Worm (Caenorhabditis elegans): ENCODE data around the gene Y17G9B.5.

Y17G9B.5 gene

DNA sequence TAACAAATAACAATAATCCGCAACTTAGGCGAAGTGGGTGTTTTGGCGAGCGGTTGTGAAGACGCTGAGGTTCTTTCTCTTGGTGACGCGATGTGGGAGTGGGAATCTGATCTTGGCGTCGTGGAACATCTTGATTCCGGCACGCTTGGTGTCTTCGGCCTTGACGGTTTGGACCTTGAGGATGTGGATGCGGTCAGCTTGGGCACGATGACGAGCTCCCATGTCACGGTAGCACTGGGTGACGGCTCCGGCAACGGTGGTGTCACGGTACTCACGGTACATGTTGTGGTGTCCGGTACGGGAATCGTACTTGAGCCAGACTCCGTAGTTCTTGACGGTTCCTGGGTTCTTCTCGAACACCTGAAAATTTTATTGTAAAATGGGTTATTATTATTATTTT, 885 bp upstream of the Y17G9B.5 start:
- TF ChIP-seq daf-12 (tag; optimal IDR thresholded peaks at IDR 0.05) (no peak), pha-4 (tag; optimal IDR thresholded peaks at IDR 0.05) (no peak), nhr-23 (tag; optimal IDR thresholded peaks at IDR 0.05) (no peak), elt-1 (tag; optimal IDR thresholded peaks at IDR 0.05) (no peak), nhr-43 (tag; optimal IDR thresholded peaks at IDR 0.05; ENCODE audit: poor library complexity, severe bottlenecking) (no peak), mml-1 (tag; optimal IDR thresholded peaks at IDR 0.05) (no peak), jun-1 (tag; optimal IDR thresholded peaks at IDR 0.05) (no peak)

ce11 chrIV:4751814-4752213, 1.8 kb downstream of the Y17G9B.5 start, which contains the start of gene Y17G9B.4:
TSS of gene Y17G9B.4 (plus strand) at chrIV:4752119.
- TF ChIP-seq ztf-4 (tag; optimal IDR thresholded peaks at IDR 0.05) (no peak), nhr-43 (tag; optimal IDR thresholded peaks at IDR 0.05; ENCODE audit: poor library complexity, severe bottlenecking) (no peak), nhr-67 (tag; optimal IDR thresholded peaks at IDR 0.05) (no peak), zag-1 (tag; optimal IDR thresholded peaks at IDR 0.05) (no peak), nhr-12 (tag; optimal IDR thresholded peaks at IDR 0.05) (no peak)

- TF ChIP-seq lin-39 (tag; optimal IDR thresholded peaks at IDR 0.05): no peak
- no peak for TF ChIP-seq skn-1 (tag; optimal IDR thresholded peaks at IDR 0.05)
- TF ChIP-seq lsy-12 (tag; optimal IDR thresholded peaks at IDR 0.05): no peak
- TF ChIP-seq eor-1 (tag; optimal IDR thresholded peaks at IDR 0.05): no peak
- no peak for TF ChIP-seq unc-39 (tag; optimal IDR thresholded peaks at IDR 0.05)
- no peak for TF ChIP-seq egl-5 (tag; optimal IDR thresholded peaks at IDR 0.05)
- TF ChIP-seq hmg-11 (tag; optimal IDR thresholded peaks at IDR 0.05): no peak
- TF ChIP-seq ceh-9 (tag; optimal IDR thresholded peaks at IDR 0.05): no peak
Measured at ce11 chrIV:4755929-4756655, 6.1 kb downstream of the Y17G9B.5 start, which contains the start of the genes fbxb-77 and Y17G9B.11. TSS of gene fbxb-77 (minus strand) at chrIV:4756157. TSS of gene Y17G9B.11 (plus strand) at chrIV:4756605.

ce11 chrIV:4758659-4759058, 8.6 kb downstream of the Y17G9B.5 start, which contains the start of gene Y17G9B.8:
TSS of gene Y17G9B.8 (minus strand) at chrIV:4758840.
- no peak for TF ChIP-seq nhr-28 (tag; optimal IDR thresholded peaks at IDR 0.05)

ce11 chrIV:4760378-4761084, 10.5 kb downstream of the Y17G9B.5 start, which contains the start of the genes memi-1 and cyp-31A3:
TSS of gene memi-1 (minus strand) at chrIV:4760428.
TSS of gene cyp-31A3 (plus strand) at chrIV:4761049.
- no peak for TF ChIP-seq aly-2 (tag; optimal IDR thresholded peaks at IDR 0.05)
- TF ChIP-seq fkh-2 (tag; optimal IDR thresholded peaks at IDR 0.05): no peak
- no peak for TF ChIP-seq nhr-237 (tag; optimal IDR thresholded peaks at IDR 0.05)
- no peak for TF ChIP-seq egl-27 (tag; optimal IDR thresholded peaks at IDR 0.05)
- no peak for TF ChIP-seq nhr-25 (tag; optimal IDR thresholded peaks at IDR 0.05)

DNA sequence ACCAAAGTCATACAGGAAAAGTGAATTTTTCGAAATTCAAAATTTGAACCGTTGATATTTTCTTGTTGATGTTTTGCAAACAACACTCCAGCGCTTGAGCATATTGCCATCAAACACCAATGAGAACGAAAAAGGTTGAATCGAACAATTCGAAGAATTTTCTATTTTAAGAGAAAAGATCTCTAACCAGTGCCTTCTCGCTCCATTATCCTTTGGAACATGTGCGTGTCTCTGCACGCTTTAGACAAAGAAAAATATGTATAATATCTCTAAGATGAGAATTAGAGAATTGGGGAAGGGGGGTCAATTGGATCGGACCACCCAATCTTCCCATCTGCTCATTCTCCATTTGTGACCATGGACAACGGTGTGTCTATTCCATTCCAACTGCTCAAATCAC, 13.8 kb downstream of the Y17G9B.5 start, which contains the start of gene Y17G9B.2:
TSS of gene Y17G9B.2 (plus strand) at position 301 of the 400 bp plus-strand sequence.
- TF ChIP-seq lin-39 (tag; optimal IDR thresholded peaks at IDR 0.05) (no peak), egl-5 (tag; optimal IDR thresholded peaks at IDR 0.05) (no peak), lsy-12 (tag; optimal IDR thresholded peaks at IDR 0.05) (no peak), ceh-16 (tag; optimal IDR thresholded peaks at IDR 0.05) (no peak), eor-1 (tag; optimal IDR thresholded peaks at IDR 0.05) (no peak)

DNA sequence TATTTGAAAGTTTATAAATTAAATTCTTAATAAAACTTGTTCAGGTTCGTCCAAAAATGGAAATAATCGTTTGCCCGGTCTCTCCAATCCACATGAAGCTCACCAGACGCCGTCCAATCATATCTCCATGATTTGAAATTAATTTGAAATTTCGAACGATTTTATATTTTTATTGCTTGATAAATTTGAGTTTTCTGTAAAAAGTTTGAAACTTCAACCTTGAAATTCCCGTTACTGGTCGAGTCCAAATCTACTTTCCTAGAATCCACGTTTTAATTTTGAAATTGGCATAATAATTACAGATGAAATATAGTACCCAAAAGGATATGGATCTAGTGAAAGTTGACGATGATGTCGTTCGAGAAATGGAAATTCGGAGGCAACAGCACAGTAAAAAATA, 14.4 kb downstream of the Y17G9B.5 start, which contains the start of gene npp-26:
TSS of gene npp-26 (plus strand) at position 301 of the 400 bp plus-strand sequence.
- TF ChIP-seq ceh-9 (tag; optimal IDR thresholded peaks at IDR 0.05) (no peak), R02D3.7 (tag; optimal IDR thresholded peaks at IDR 0.05) (no peak), nhr-28 (tag; optimal IDR thresholded peaks at IDR 0.05) (no peak)
